Fruit fly (Drosophila melanogaster) whole organism, prepupa: Measurements from ENCODE around the gene CG14868.

ENCODE experiments used
- CG32006 ChIP-seq: fragments of 200-800 bp; sonication (Bioruptor generic); optimal IDR thresholded peaks from 3 replicates; lab custom pipeline; 2017; ENCODE audit warnings: missing biosample characterization, mild to moderate bottlenecking, missing genetic modification characterization
- Eip78C ChIP-seq: fragments of 200-800 bp; sonication (Bioruptor generic); peaks from one replicate; lab custom pipeline; 2016; ENCODE audit warnings: missing biosample characterization, missing genetic modification characterization
- Eip93F ChIP-seq: fragments of 200-800 bp; sonication (Bioruptor generic); optimal IDR thresholded peaks from 2 replicates; lab custom pipeline; 2016; ENCODE audit warnings: missing biosample characterization, mild to moderate bottlenecking, missing genetic modification characterization
- Lpt ChIP-seq: fragments of 200-800 bp; sonication (Bioruptor generic); optimal IDR thresholded peaks from 3 replicates; lab custom pipeline; 2016; ENCODE audit warnings: missing biosample characterization, missing genetic modification characterization
- OdsH ChIP-seq: fragments of 200-800 bp; sonication (Bioruptor generic); optimal IDR thresholded peaks from 3 replicates; lab custom pipeline; 2016; ENCODE audit warnings: missing biosample characterization, missing genetic modification characterization
- Sox15 ChIP-seq: fragments of 200-800 bp; sonication (Bioruptor generic); optimal IDR thresholded peaks from 3 replicates; lab custom pipeline; 2016; ENCODE audit warnings: missing biosample characterization, missing genetic modification characterization
- acj6 ChIP-seq: fragments of 200-800 bp; sonication (Bioruptor generic); optimal IDR thresholded peaks from 3 replicates; lab custom pipeline; 2016; ENCODE audit warnings: missing biosample characterization, missing genetic modification characterization
- eg ChIP-seq: fragments of 200-800 bp; sonication (Bioruptor generic); IDR thresholded peaks from 3 replicates; pipeline ENCODE4 v1.3.6; 2022; ENCODE audit warnings: missing biosample characterization, missing genetic modification characterization
- esn ChIP-seq: fragments of 200-800 bp; sonication (Bioruptor generic); optimal IDR thresholded peaks from 2 replicates; lab custom pipeline; 2016; ENCODE audit warnings: missing biosample characterization, mild to moderate bottlenecking, missing genetic modification characterization, moderate library complexity
- ss ChIP-seq, 2 experiments: fragments of 200-800 bp; sonication (Bioruptor generic); optimal IDR thresholded peaks; 2 replicates in 1 of 2; 3 replicates in 1 of 2; lab custom pipeline; 2017 to 2018; ENCODE audit warnings: mild to moderate bottlenecking in 2 of 2, missing biosample characterization in 2 of 2, missing genetic modification characterization in 2 of 2, moderate library complexity in 1 of 2

dm6 chr3R:15332994-15333393, 36.8 kb downstream of the CG14868 start, which contains the start of the genes Fkbp39 and Cyfip:
- TF ChIP-seq esn (peak; percentile 11), Sox15 (GFP tag; lab: Kevin White, UChicago) (no peak), acj6 (GFP tag; lab: Kevin White, UChicago) (no peak), ss (GFP tag; optimal IDR thresholded peaks at IDR 0.05; lab: Kevin White, UChicago) (no peak), OdsH (GFP tag; lab: Kevin White, UChicago) (no peak), CG32006 (no peak), Eip78C (no peak), Eip93F (no peak), eg (GFP tag; lab: Robert Waterston, UW) (no peak), Lpt (GFP tag; lab: Kevin White, UChicago) (no peak)
